Worm (Caenorhabditis elegans) whole organism, dauer: ENCODE data around the gene nhr-22.

Experiments
- unc-62 ChIP-seq: sonication (generic microtip); optimal IDR thresholded peaks from 2 replicates; lab custom pipeline; 2017; ENCODE audit warnings: missing biosample characterization, missing genetic modification reagents, missing genetic modification characterization

The nhr-22 gene

DNA sequence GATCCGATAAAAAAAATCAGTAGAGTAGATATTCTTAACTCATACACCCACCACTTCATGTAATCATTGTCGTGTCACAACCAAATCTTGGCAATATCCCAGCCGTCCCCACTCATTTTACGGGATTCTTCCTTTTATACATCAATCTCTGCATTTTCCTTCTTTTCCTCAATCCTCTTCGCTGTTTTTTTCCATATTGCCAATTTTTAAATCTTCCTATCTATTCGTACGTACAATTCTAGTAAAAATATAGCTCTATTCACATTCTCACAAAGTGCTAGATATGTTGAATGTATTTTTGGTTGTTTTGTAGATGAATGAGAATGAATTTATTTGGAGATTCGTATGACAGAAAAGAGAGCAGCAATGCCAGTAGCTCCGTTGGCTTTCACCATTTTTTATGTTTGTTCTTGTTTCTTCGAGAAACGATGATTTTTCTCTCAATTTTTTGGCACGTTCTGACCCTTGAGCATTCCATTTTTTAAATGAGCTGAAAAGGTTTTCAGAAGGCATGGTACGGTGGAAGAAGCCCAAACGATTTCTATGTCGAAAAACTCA lies 25.7 kb upstream of the nhr-22 start, which contains the start of gene T28D9.16:
TSS of gene T28D9.16 (plus strand) at position 508 of the 558 bp plus-strand sequence.
- TF ChIP-seq unc-62 (GFP tag; lab: Kevin White, UChicago) = no peak

DNA sequence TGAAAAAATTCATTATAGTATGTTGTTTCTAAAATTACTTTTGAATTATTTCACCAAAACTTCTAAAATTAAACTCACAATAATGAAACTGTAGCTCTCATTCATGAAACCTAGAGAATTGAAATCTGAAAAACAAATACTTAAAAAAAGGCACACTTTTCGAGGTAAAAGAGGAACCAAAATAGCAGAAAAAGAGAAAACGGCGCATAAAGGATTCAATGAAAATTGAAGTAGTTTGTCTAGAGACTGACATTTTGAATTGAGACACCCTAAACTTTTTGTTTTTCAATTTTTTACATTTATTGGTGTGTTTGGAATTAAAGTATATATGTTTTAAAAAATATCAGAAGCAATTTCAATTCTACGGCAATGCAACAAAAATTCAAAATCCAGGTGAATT lies 21.4 kb upstream of the nhr-22 start, which contains the start of gene dgk-5:
TSS of gene dgk-5 (minus strand) at position 101 of the 400 bp plus-strand sequence.
- no peak for TF ChIP-seq unc-62 (GFP tag; lab: Kevin White, UChicago)

DNA sequence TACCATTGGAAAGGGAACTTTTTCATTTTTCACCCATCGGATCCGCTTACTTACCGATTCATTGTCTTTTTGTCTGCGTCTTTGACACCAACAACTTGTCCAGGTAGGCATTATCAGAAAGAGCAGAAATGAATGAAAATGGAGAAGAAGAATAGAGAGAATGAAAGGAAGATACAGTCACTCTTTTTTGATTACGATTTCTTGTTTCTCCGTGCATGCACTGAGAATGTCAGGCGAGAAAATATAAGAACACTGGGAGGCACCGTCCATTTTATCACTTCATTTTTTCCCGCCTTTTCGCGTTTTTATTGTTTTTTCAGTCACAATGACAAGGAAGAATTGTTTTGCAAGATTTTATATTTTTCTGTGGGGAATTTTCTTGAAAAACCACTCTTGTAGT lies 19.7 kb upstream of the nhr-22 start:
- TF ChIP-seq unc-62 (GFP tag; lab: Kevin White, UChicago) = no peak

DNA sequence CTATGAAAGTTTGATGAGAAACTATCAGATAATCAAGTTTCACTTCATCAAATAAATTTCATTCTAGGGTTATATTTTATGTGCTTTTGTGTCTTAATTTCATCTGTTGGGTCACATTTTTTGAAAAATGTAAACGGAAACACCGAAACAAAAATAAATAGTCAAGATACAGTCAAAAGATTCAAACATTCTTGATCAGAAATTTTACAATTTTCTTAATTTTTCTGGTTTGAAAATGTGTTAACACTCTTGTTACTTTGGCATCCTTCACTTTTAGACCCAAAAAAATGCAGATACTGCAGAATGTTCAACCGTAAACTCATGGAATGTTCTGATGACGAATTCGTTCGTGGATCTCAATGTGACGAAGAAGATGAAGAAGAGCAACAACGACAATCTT lies 5.1 kb upstream of the nhr-22 start, which contains the start of gene aptf-1:
TSS of gene aptf-1 (plus strand) at position 301 of the 400 bp plus-strand sequence.
- TF ChIP-seq unc-62 (GFP tag; lab: Kevin White, UChicago) = no peak

DNA sequence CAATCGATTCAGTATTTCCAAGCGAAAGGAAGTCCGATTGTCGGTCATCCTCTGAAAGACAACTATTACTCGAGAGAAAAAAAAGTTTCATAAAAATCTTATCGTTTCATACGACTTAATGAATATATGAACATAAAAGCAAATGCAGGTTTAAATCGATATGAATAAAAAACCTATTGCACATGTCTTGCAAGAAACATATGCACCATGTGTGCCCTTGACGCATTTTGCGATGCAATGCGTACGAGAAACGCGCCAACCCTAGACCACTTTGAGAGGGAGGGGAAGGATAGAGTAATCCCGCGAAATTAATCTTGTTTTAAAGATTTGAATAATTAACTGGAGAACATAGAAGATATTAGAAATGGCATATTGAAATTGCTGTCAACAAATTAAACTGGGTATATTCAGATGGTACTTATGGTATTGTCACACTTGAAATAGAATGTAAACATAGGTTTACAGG lies 3.8 kb upstream of the nhr-22 start, which contains the start of gene atg-16.2:
TSS of gene atg-16.2 (minus strand) at position 51 of the 466 bp plus-strand sequence.
- no peak for TF ChIP-seq unc-62 (GFP tag; lab: Kevin White, UChicago)

DNA sequence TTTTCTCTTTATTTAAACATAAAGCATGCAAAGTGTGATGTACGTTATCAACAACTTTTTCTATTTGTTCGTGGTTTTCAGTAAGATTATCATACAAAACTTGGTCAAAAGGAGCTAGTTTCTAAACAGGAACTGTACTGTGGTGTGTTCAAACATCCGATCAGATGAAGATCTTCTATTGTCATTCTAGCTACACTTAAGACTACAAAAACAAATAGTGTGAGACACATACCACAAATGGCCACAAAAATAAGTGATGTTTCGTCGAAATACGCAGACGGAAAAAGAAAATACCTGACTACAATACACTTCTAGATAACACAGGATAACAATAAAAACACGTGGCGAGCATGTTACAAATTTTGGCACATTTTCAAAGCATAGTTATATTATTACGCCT lies 936 bp downstream of the nhr-22 start:
- no peak for TF ChIP-seq unc-62 (GFP tag; lab: Kevin White, UChicago)

DNA sequence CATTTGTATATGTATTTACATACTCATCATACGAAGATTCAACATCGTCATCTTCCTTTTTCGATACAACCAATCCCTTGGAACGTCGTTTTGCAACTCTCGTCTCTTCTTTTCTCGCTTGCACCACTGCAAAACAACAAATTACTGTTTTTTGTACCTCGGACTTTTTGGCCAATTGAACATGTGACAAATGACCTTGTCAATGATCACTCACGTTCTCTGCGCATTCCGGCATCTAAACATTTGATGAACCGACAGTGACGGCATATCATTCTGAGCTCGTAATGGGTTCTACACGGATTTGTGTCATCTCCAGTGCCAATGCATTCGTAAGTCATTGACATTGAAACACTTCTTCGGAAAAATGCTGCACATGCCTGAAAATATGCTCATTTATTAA lies 1.4 kb downstream of the nhr-22 start:
- TF ChIP-seq unc-62 (GFP tag; lab: Kevin White, UChicago) = no peak

DNA sequence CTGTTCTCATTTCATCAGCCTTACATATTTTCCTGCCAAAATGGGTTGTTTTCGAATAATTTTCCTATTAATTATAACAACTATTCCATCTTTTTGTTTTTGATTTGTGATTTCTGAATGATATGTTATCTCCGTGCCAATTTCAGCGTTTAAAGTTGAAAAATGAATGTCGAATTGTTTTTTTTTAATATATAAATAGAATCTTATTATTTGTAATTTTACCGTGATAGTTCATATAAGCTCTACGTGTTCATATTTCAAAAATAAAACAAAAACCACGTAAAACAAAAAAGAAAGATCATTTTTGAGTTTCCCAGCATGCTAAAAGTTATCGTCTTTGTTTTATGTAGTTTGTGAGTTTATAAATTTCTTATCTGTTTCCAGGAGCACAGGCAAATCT lies 5.9 kb downstream of the nhr-22 start, which contains the start of gene K06A1.2:
TSS of gene K06A1.2 (plus strand) at position 301 of the 400 bp plus-strand sequence.
- no peak for TF ChIP-seq unc-62 (GFP tag; lab: Kevin White, UChicago)

DNA sequence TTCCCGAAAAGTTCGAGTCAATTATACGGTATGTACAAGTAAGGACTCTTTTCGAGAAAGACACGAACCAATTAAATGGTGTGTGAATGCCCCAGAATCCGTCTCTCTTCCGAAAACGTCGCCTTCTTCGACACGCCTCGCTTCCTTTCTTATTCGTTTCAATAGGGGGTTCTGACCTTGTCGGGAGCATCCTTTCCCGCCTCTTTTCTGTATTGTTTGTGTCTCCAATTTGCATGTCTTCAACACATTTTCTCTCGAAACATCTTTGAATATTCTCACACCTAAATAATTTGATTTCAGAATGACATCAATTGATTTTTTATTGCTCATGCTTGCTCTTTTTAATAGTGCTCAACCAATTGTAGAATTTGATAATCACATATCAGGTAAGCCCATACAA lies 8.5 kb downstream of the nhr-22 start, which contains the start of gene cutl-16:
TSS of gene cutl-16 (plus strand) at position 301 of the 400 bp plus-strand sequence.
- TF ChIP-seq unc-62 (GFP tag; lab: Kevin White, UChicago) = no peak

DNA sequence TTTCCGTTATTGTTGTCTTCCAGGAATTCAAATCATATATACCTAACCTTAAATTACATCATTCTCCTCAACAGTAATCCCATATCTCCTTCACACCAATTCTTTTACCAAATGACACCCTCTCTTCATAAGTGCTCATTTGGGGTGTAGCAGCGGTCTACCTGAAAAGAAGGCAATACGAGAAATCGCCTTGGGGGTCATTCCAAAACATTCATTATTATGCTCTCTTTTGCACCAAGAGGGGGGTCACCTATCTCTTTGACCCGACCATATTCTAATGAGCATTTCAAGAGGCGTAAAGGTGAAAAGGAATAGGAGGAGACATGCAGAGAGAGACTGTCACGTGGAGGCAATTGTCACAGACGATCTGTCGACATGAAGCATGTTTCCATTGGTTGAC lies 12.7 kb downstream of the nhr-22 start:
- no peak for TF ChIP-seq unc-62 (GFP tag; lab: Kevin White, UChicago)

DNA sequence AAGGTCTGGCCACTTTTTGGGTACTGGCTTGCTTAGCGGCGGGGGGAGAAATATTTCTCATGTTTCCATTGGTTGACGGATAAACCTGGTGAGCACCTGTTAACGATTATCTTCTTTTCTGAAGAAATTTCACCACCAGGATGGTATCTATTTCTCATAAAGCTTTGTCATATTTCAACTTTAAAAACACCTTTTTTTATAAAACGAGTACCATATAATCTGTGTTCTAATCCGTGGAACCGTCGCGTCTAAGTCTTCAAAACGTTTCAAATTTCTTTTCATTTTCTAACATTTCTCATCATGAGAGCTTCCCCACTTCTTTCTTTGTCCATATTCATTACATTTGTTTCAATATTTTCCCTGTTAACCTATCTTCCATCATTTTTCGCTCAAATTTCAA lies 23.6 kb downstream of the nhr-22 start, which contains the start of gene col-75:
TSS of gene col-75 (plus strand) at position 301 of the 400 bp plus-strand sequence.
- no peak for TF ChIP-seq unc-62 (GFP tag; lab: Kevin White, UChicago)

DNA sequence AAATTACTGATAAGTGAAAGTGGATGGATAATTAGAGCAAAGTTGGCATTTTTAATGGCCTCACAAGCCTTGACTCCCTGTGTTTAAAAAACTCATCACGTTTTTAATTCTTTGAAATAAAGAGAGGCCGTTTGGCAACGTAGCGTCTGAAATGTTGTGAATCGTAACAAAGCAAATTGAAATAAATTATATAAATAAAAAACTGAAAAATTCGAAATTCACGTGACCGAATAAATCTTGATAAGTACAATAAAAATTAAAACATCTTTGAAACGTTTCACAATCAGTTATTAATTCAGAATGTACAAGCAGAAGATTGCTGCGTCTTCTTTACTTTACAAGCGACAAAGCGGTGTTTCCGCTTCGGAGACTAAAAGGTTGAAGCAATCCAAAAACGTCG lies 26.8 kb downstream of the nhr-22 start, which contains the start of gene K03H9.3:
TSS of gene K03H9.3 (plus strand) at position 301 of the 400 bp plus-strand sequence.
- TF ChIP-seq unc-62 (GFP tag; lab: Kevin White, UChicago) = no peak

DNA sequence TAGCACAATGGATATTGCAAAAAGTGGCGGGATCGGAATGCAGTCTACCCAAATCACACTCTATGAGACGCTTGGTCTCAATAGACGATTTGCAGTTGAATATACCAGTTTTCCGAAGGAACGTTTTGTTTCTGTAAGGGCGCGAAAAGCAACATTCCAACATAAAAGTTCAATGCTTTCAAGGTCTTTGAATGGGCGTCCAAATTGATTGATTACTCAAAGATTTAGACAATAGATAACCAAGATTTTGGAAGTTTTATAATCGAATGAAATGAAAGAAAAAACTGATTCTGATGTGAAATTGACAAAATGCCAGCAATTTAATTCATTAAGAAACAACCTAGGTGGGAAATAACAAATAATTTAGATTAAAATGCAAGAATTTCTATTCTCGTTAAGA lies 30.4 kb downstream of the nhr-22 start:
- no peak for TF ChIP-seq unc-62 (GFP tag; lab: Kevin White, UChicago)

DNA sequence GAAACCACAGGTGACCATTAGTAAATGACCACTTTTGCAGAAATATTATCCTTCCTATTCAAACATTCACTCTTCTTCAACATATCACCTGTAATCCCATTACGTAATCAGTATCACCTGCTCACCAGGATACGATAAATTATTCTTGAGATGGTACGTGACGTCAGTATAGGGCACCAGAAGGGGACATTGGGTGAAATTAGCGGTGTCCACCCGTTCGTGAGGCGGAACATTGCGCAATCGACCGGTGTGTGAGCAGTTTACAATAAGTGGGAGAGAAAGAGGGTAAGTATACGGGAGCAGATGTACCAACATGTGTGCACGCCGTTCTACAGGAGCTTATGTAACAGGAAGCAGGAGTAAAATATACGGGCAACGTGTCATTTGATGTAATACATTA lies 31.6 kb downstream of the nhr-22 start:
- no peak for TF ChIP-seq unc-62 (GFP tag; lab: Kevin White, UChicago)

DNA sequence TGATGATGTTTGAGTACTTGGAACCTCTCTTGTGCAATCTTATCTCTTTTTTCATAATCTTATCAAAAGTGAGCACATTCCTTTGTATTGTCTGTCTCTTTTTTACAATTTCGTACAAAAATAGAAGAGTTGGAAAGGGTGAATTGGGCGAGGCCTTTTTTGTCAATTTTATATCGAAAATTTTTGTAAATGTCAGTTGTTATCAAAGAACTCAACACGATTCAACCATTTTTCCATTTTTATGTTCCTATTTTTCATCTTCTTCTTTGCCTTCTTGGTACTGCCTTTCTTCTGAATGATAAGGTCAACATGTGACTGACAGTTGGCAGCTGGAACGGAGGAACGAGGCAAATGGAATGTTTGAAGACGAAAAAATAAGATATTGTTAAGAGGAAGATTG lies 35.8 kb downstream of the nhr-22 start:
- TF ChIP-seq unc-62 (GFP tag; lab: Kevin White, UChicago) = no peak

DNA sequence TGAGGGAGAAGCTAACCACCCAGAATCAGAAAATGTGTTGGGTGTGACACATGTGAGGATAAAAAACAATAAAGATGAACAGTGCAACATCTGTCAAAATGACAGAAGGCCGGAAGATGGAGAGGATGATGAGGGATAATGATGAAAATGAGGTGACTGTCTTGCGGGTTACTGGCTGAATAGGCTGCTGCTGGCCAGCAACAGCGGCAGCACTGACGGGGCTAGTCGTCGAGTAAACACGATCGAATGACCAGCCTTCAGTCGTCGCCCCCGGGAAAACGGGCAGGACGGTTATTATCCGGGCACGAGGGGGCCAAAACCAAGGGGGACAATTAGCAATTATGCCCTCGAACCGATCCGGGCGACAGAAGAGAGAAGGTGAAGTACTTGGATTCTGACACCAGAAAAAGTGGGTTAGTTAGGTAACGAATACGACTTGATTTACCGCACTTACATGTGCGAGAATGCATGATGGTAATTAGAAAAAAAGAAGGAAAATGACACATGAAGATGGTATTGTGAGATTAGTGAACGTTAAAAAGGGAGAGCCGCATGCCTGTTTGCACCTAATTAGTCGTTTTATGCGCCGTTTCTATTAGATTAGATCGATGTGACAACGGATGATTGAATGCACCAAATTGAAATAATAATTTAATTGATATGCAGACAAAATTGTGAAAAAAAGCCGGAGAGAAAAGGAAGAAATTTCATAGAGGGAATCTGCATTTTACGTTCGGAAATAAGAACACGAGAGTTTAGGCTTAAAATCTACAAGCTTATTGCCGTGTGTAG lies 37.7 kb downstream of the nhr-22 start:
- no peak for TF ChIP-seq unc-62 (GFP tag; lab: Kevin White, UChicago)
